Worm (Caenorhabditis elegans): ENCODE results near the gene C39E9.7.

Gene C39E9.7

ce11 chrIV:13026762-13027161, 49.8 kb downstream of the C39E9.7 start (continued):
- no peak for TF ChIP-seq tag-97 (GFP tag; IDR thresholded peaks at IDR 0.05)
- TF ChIP-seq attf-4 (tag; optimal IDR thresholded peaks at IDR 0.05): no peak
- TF ChIP-seq snpc-1.2 (GFP tag; IDR thresholded peaks at IDR 0.05): no peak
- TF ChIP-seq lin-29 (GFP tag; IDR thresholded peaks at IDR 0.05): no peak
- TF ChIP-seq tra-1 (GFP tag; IDR thresholded peaks at IDR 0.05): no peak
- no peak for TF ChIP-seq zfp-3 (GFP tag; conservative IDR thresholded peaks at IDR 0.05)
- 0 out of 2 replicates have a peak, but pooled peaks have one; percentile 39 for TF ChIP-seq ctbp-1 (GFP tag; IDR thresholded peaks at IDR 0.05)
- no peak for TF ChIP-seq ZK546.5 (tag; optimal IDR thresholded peaks at IDR 0.05)
- TF ChIP-seq hmg-1.1 (GFP tag; IDR thresholded peaks at IDR 0.05): 0 out of 2 replicates have a peak, but pooled peaks have one; percentile 17
- TF ChIP-seq zag-1 (tag; optimal IDR thresholded peaks at IDR 0.05): no peak
- TF ChIP-seq snpc-4 (tag; optimal IDR thresholded peaks at IDR 0.05): no peak
- TF ChIP-seq php-3 (GFP tag; IDR thresholded peaks at IDR 0.05): peak; percentile 74; the same call in 1 of the 2 replicates
- TF ChIP-seq mes-2 (tag; optimal IDR thresholded peaks at IDR 0.05; ENCODE audit: poor library complexity, severe bottlenecking): no peak
- TF ChIP-seq sdz-12 (GFP tag; optimal IDR thresholded peaks at IDR 0.05): no peak
- no peak for TF ChIP-seq vab-7 (GFP tag; IDR thresholded peaks at IDR 0.05)
- no peak for TF ChIP-seq nhr-41 (GFP tag; IDR thresholded peaks at IDR 0.05)
- TF ChIP-seq cey-2 (tag; optimal IDR thresholded peaks at IDR 0.05; ENCODE audit: borderline replicate concordance, insufficient read depth): no peak
- TF ChIP-seq set-16 (GFP tag; IDR thresholded peaks at IDR 0.05): no peak
- no peak for TF ChIP-seq F26F4.8 (GFP tag; conservative IDR thresholded peaks at IDR 0.05)
- TF ChIP-seq nhr-10 (tag; optimal IDR thresholded peaks at IDR 0.05): peak; percentile 17
- no peak for TF ChIP-seq Y48G9A.11 (GFP tag; IDR thresholded peaks at IDR 0.05)
- TF ChIP-seq zip-11 (GFP tag; IDR thresholded peaks at IDR 0.05): no peak
- TF ChIP-seq F10B5.3 (tag; optimal IDR thresholded peaks at IDR 0.05): no peak
- no peak for TF ChIP-seq unc-39 (tag; optimal IDR thresholded peaks at IDR 0.05)
- no peak for TF ChIP-seq ceh-28 (tag; optimal IDR thresholded peaks at IDR 0.05)
- TF ChIP-seq nhr-28 (tag; optimal IDR thresholded peaks at IDR 0.05): peak; percentile 27
- peak in 1 of 2 experiments; percentile 46 for TF ChIP-seq hif-1 (tag; optimal IDR thresholded peaks at IDR 0.05)
- no peak for TF ChIP-seq ama-1 (optimal IDR thresholded peaks at IDR 0.05)
- TF ChIP-seq ztf-11 (tag; optimal IDR thresholded peaks at IDR 0.05): no peak
- TF ChIP-seq mxl-3 (GFP tag; optimal IDR thresholded peaks at IDR 0.05): peak; percentile 52
- TF ChIP-seq skn-1 (tag; optimal IDR thresholded peaks at IDR 0.05): no peak
- TF ChIP-seq nhr-76 (tag; optimal IDR thresholded peaks at IDR 0.05): no peak
- no peak for TF ChIP-seq daf-12 (tag; optimal IDR thresholded peaks at IDR 0.05)
- no peak for TF ChIP-seq ceh-32 (tag; optimal IDR thresholded peaks at IDR 0.05; ENCODE audit: poor library complexity)
- no peak for TF ChIP-seq ces-1 (GFP tag; optimal IDR thresholded peaks at IDR 0.05)
- TF ChIP-seq ceh-62 (tag; optimal IDR thresholded peaks at IDR 0.05): no peak
- TF ChIP-seq Y5F2A.4 (GFP tag; optimal IDR thresholded peaks at IDR 0.05): no peak
- TF ChIP-seq lin-13 (GFP tag; optimal IDR thresholded peaks at IDR 0.05): no peak
- peak; percentile 37 for TF ChIP-seq hlh-30 (tag; optimal IDR thresholded peaks at IDR 0.05; ENCODE audit: insufficient read depth)
- no peak for TF ChIP-seq nhr-77 (tag; optimal IDR thresholded peaks at IDR 0.05)
- no peak for TF ChIP-seq ZK337.2 (GFP tag; IDR thresholded peaks at IDR 0.05)
- TF ChIP-seq nhr-102 (tag; optimal IDR thresholded peaks at IDR 0.05): no peak
- TF ChIP-seq hlh-11 (tag; optimal IDR thresholded peaks at IDR 0.05): peak; percentile 83
- TF ChIP-seq lin-38 (GFP tag; IDR thresholded peaks at IDR 0.05): no peak
- no peak for TF ChIP-seq daf-8 (GFP tag; IDR thresholded peaks at IDR 0.05)
- TF ChIP-seq aly-2 (tag; optimal IDR thresholded peaks at IDR 0.05): no peak
- TF ChIP-seq fos-1 (tag; optimal IDR thresholded peaks at IDR 0.05): no peak
- TF ChIP-seq nhr-11 (tag; optimal IDR thresholded peaks at IDR 0.05): no peak
- TF ChIP-seq lin-15B (tag; optimal IDR thresholded peaks at IDR 0.05): no peak
- no peak for TF ChIP-seq F49E8.2 (tag; optimal IDR thresholded peaks at IDR 0.05; ENCODE audit: borderline replicate concordance)
- no peak for TF ChIP-seq dpl-1 (GFP tag; optimal IDR thresholded peaks at IDR 0.05)
- TF ChIP-seq lin-1 (GFP tag; IDR thresholded peaks at IDR 0.05): no peak

Measured in whole organism, L4 larva.